Worm (Caenorhabditis elegans): Measurements from ENCODE around the gene srlf-3.

The srlf-3 gene

DNA sequence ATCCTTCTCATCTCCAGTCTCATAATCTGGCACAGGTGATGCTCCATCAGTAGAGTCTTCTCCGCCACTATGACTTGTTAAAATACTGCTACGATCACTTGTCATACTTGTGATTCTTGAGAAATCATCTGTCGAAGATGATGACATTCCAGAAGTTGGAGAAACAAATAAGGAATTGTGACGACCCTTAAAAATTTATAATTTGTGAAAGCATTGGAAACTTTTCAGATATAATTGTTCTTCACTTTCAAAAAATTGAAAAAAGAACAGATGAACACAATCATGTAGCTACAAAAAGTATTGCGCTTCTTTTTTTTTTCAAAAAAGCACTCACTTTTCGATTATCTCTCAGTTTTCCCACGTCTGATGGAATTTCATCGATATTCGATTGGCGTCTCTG, 18.8 kb downstream of the srlf-3 start:
- TF ChIP-seq ets-4 (tag; optimal IDR thresholded peaks at IDR 0.05), result no peak
- no peak for TF ChIP-seq npax-4 (tag; optimal IDR thresholded peaks at IDR 0.05)
- no peak for TF ChIP-seq ttx-3 (tag; optimal IDR thresholded peaks at IDR 0.05)
- no peak for TF ChIP-seq unc-55 (GFP tag; optimal IDR thresholded peaks at IDR 0.05)
- no peak for TF ChIP-seq ahr-1 (tag; optimal IDR thresholded peaks at IDR 0.05)
- no peak for TF ChIP-seq ceh-6 (GFP tag; optimal IDR thresholded peaks at IDR 0.05)
- no peak for TF ChIP-seq fkh-6 (tag; optimal IDR thresholded peaks at IDR 0.05)

ce11 chrIV:8510534-8510933, 23.3 kb downstream of the srlf-3 start, which contains the start of gene tag-77:
TSS of gene tag-77 (minus strand) at chrIV:8510548.
- TF ChIP-seq ceh-9 (tag; optimal IDR thresholded peaks at IDR 0.05) (no peak), tbx-7 (tag; optimal IDR thresholded peaks at IDR 0.05) (no peak), tbx-2 (tag; optimal IDR thresholded peaks at IDR 0.05) (no peak), pha-4 (tag; optimal IDR thresholded peaks at IDR 0.05) (no peak), ceh-48 (tag; optimal IDR thresholded peaks at IDR 0.05) (no peak), ttx-3 (tag; optimal IDR thresholded peaks at IDR 0.05) (no peak), ahr-1 (tag; optimal IDR thresholded peaks at IDR 0.05) (no peak), nfya-1 (tag; optimal IDR thresholded peaks at IDR 0.05) (no peak), nhr-232 (tag; optimal IDR thresholded peaks at IDR 0.05) (no peak), pros-1 (tag; optimal IDR thresholded peaks at IDR 0.05) (no peak), K02D7.2 (tag; optimal IDR thresholded peaks at IDR 0.05) (no peak), sox-2 (GFP tag; IDR thresholded peaks at IDR 0.05) (no peak), syd-9 (tag; optimal IDR thresholded peaks at IDR 0.05) (no peak), C38D4.7 (GFP tag; optimal IDR thresholded peaks at IDR 0.05) (no peak), ceh-45 (GFP tag; IDR thresholded peaks at IDR 0.05) (no peak), ceh-19 (GFP tag; optimal IDR thresholded peaks at IDR 0.05) (no peak), unc-42 (tag; optimal IDR thresholded peaks at IDR 0.05) (no peak), ceh-31 (tag; optimal IDR thresholded peaks at IDR 0.05) (no peak), ets-4 (tag; optimal IDR thresholded peaks at IDR 0.05) (no peak)

DNA sequence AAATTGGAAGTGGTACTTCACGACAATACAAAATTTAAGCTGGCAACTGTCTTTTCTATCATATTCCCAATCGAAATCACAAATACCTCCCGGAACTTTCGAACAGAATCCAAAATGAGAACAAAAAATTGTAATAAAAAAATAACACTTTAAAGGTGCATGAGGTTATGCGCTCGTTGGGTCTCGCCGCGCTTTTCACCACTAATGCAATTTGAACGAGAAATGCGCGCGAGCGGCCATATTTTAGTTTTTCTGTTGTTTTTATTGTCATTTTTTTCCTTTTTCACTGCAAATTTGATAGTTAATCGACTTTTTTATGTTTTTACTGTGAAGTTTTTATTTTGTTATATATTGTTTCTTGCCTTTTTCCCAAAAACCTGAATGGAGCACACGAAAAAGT, 23.8 kb downstream of the srlf-3 start, which contains the start of gene mes-6:
Gene mes-6, plus strand, starts transcription at position 229 of the 400 bp plus-strand sequence.
- TF ChIP-seq unc-42 (tag; optimal IDR thresholded peaks at IDR 0.05) (peak; percentile 97), unc-86 (tag; optimal IDR thresholded peaks at IDR 0.05) (no peak), T23F11.4 (GFP tag; optimal IDR thresholded peaks at IDR 0.05) (no peak), pax-1 (tag; optimal IDR thresholded peaks at IDR 0.05) (no peak), ceh-48 (tag; optimal IDR thresholded peaks at IDR 0.05) (no peak), madf-2 (tag; optimal IDR thresholded peaks at IDR 0.05) (no peak), che-1 (tag; optimal IDR thresholded peaks at IDR 0.05) (no peak), ceh-34 (tag; optimal IDR thresholded peaks at IDR 0.05) (no peak)

DNA sequence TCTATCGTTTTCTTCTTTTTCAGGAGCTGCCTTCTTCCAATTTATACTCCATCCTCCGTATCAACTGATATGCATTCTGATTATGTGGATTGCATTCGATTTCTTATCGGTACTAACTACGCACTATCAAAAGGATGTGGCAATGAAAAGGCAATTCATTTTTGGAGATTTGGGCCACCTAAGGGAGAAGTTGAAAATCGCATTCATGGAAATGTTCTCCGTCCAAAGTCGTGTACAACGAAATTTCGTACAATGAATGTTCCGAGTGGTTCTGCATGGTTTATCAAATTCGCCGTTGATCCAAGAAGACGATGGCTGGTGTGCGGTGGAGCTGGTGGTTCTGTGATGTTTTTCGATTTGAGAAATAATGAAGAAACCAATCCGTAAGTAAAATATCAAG, 25.4 kb downstream of the srlf-3 start, which contains the start of gene C09G4.4:
Gene C09G4.4, plus strand, starts transcription at position 301 of the 400 bp plus-strand sequence.
- TF ChIP-seq pax-1 (tag; optimal IDR thresholded peaks at IDR 0.05), result no peak
- peak; percentile 15 for TF ChIP-seq elt-2 (tag; optimal IDR thresholded peaks at IDR 0.05)

ce11 chrIV:8513619-8514018, 26.3 kb downstream of the srlf-3 start, which contains the start of gene cks-1:
TSS of gene cks-1 (plus strand) at chrIV:8513919.
- TF ChIP-seq tbx-7 (tag; optimal IDR thresholded peaks at IDR 0.05) (no peak), pat-9 (tag; optimal IDR thresholded peaks at IDR 0.05) (no peak), dve-1 (tag; optimal IDR thresholded peaks at IDR 0.05) (no peak), ama-1 (optimal IDR thresholded peaks at IDR 0.05) (no peak), K09A11.1 (tag; optimal IDR thresholded peaks at IDR 0.05; ENCODE audit: insufficient read depth) (no peak), Y22D7AL.16 (tag; optimal IDR thresholded peaks at IDR 0.05) (no peak), nhr-232 (tag; optimal IDR thresholded peaks at IDR 0.05) (no peak), ahr-1 (tag; optimal IDR thresholded peaks at IDR 0.05) (no peak), pha-2 (tag; optimal IDR thresholded peaks at IDR 0.05) (no peak), unc-3 (GFP tag; conservative IDR thresholded peaks at IDR 0.05) (no peak), unc-3 (tag; optimal IDR thresholded peaks at IDR 0.05) (no peak), nhr-11 (tag; optimal IDR thresholded peaks at IDR 0.05) (no peak)
